Worm (Caenorhabditis elegans) whole organism, mixed stage, embryonic: ENCODE measurements around the gene his-35.

Source experiments
- ceh-43 ChIP-seq: fragments of 200-800 bp; sonication (Bioruptor generic); optimal IDR thresholded peaks from 2 replicates; lab custom pipeline; 2018; ENCODE audit warnings: mild to moderate bottlenecking, missing genetic modification characterization, moderate library complexity, missing compliant biosample characterization
- elt-3 ChIP-seq: fragments of 150-350 bp; optimal IDR thresholded peaks from 2 replicates; lab custom pipeline; 2014; ENCODE audit warnings: missing biosample characterization, missing genetic modification characterization
- lin-13 ChIP-seq: fragments of 150-350 bp; optimal IDR thresholded peaks from 2 replicates; lab custom pipeline; 2014; ENCODE audit warnings: missing biosample characterization, missing genetic modification characterization
- mep-1 ChIP-seq: fragments of 150-350 bp; optimal IDR thresholded peaks from 2 replicates; lab custom pipeline; 2017; ENCODE audit warnings: missing biosample characterization, missing genetic modification reagents, missing genetic modification characterization, inconsistent platforms
- pha-4 ChIP-seq: fragments of 150-350 bp; optimal IDR thresholded peaks from 2 replicates; lab custom pipeline; 2018; ENCODE audit warnings: missing biosample characterization, missing genetic modification reagents, missing genetic modification characterization
- unc-62 ChIP-seq: fragments of 150-350 bp; optimal IDR thresholded peaks from 2 replicates; lab custom pipeline; 2014; ENCODE audit warnings: missing biosample characterization, missing genetic modification reagents, missing genetic modification characterization
- ztf-11 ChIP-seq: fragments of 150-350 bp; optimal IDR thresholded peaks from 2 replicates; lab custom pipeline; 2014; ENCODE audit warnings: missing biosample characterization, missing genetic modification characterization

ce11 chrV:9582594-9583322, 37.7 kb upstream of the his-35 start, which contains the start of gene rtfo-1:
- TF ChIP-seq ztf-11 (tag; lab: Kevin White, UChicago) (peak; percentile 57), pha-4 (peak; percentile 24), ceh-43 (GFP tag; lab: Kevin White, UChicago) (peak; percentile 72), mep-1 (peak; percentile 65), lin-13 (tag; lab: Kevin White, UChicago) (peak; percentile 39), unc-62 (GFP tag; lab: Kevin White, UChicago) (no peak), elt-3 (no peak)
